Worm (Caenorhabditis elegans): ENCODE measurements around the gene H39E23.2.

The H39E23.2 gene

ce11 chrV:14090309-14090967 is 19.7 kb upstream of the H39E23.2 start, which contains the start of the genes D1086.5 and him-5:
TSS of gene D1086.5 (minus strand) at chrV:14090359.
TSS of gene him-5 (plus strand) at chrV:14090426.
- TF ChIP-seq unc-62 (GFP tag; optimal IDR thresholded peaks at IDR 0.05 in 1 of 2): peak in 1 of 2 experiments; percentile 57
- no peak for TF ChIP-seq unc-62 (tag; optimal IDR thresholded peaks at IDR 0.05)
- no peak for TF ChIP-seq ces-1 (GFP tag; optimal IDR thresholded peaks at IDR 0.05)

- TF ChIP-seq snpc-1.2 (GFP tag; IDR thresholded peaks at IDR 0.05) (peak; percentile 73; the same call in 1 of the 2 replicates), hmg-1.1 (GFP tag; IDR thresholded peaks at IDR 0.05) (0 out of 2 replicates have a peak, but pooled peaks have one; percentile 23), hif-1 (tag; optimal IDR thresholded peaks at IDR 0.05) (no peak), zfp-3 (GFP tag; conservative IDR thresholded peaks at IDR 0.05) (no peak), F10B5.3 (tag; optimal IDR thresholded peaks at IDR 0.05) (peak; percentile 62), hlh-30 (tag; optimal IDR thresholded peaks at IDR 0.05; ENCODE audit: insufficient read depth) (peak; percentile 38), snpc-4 (tag; optimal IDR thresholded peaks at IDR 0.05) (peak; percentile 88), mes-2 (tag; optimal IDR thresholded peaks at IDR 0.05; ENCODE audit: poor library complexity, severe bottlenecking) (peak; percentile 74), lin-1 (GFP tag; IDR thresholded peaks at IDR 0.05) (0 out of 2 replicates have a peak, but pooled peaks have one; percentile 42), hlh-11 (tag; optimal IDR thresholded peaks at IDR 0.05) (peak; percentile 30), nhr-25 (tag; optimal IDR thresholded peaks at IDR 0.05; ENCODE audit: borderline replicate concordance, insufficient read depth) (no peak), ceh-44 (GFP tag; IDR thresholded peaks at IDR 0.05) (no peak), T26A8.4 (GFP tag; IDR thresholded peaks at IDR 0.05) (peak; percentile 62), ZK337.2 (GFP tag; IDR thresholded peaks at IDR 0.05) (no peak), daf-16 (GFP tag; optimal IDR thresholded peaks at IDR 0.05) (peak; percentile 36 to 76), daf-16 (tag; optimal IDR thresholded peaks at IDR 0.05) (peak; percentile 55), rbr-2 (tag; optimal IDR thresholded peaks at IDR 0.05) (peak; percentile 19), arid-1 (GFP tag; conservative IDR thresholded peaks at IDR 0.05) (peak; percentile 57; the same call in 1 of the 2 replicates), T20F7.1 (GFP tag; optimal IDR thresholded peaks at IDR 0.05) (no peak), php-3 (GFP tag; IDR thresholded peaks at IDR 0.05) (0 out of 2 replicates have a peak, but pooled peaks have one; percentile 20), lin-38 (GFP tag; IDR thresholded peaks at IDR 0.05) (peak; percentile 73; the same call in 1 of the 2 replicates), ctbp-1 (GFP tag; IDR thresholded peaks at IDR 0.05) (no peak), Y105C5A.15 (GFP tag; IDR thresholded peaks at IDR 0.05) (no peak), lin-13 (GFP tag; optimal IDR thresholded peaks at IDR 0.05) (peak; percentile 23), daf-19 (GFP tag; conservative IDR thresholded peaks at IDR 0.05) (0 out of 2 replicates have a peak, but pooled peaks have one; percentile 46), F49E8.2 (tag; optimal IDR thresholded peaks at IDR 0.05; ENCODE audit: borderline replicate concordance) (peak; percentile 85), nhr-102 (tag; optimal IDR thresholded peaks at IDR 0.05) (peak; percentile 11), pha-4 (GFP tag; IDR thresholded peaks at IDR 0.05) (0 out of 2 replicates have a peak, but pooled peaks have one; percentile 39), pha-4 (tag; optimal IDR thresholded peaks at IDR 0.05) (no peak), Y48G9A.11 (GFP tag; IDR thresholded peaks at IDR 0.05) (peak; percentile 56; the same call in 1 of the 2 replicates), nhr-28 (tag; optimal IDR thresholded peaks at IDR 0.05) (no peak), lsy-2 (tag; optimal IDR thresholded peaks at IDR 0.05) (peak in 1 of 2 experiments; percentile 37), ama-1 (optimal IDR thresholded peaks at IDR 0.05) (peak; percentile 97), duxl-1 (tag; optimal IDR thresholded peaks at IDR 0.05; ENCODE audit: poor library complexity) (peak; percentile 14)
Observed at ce11 chrV:14092403-14092802, 17.7 kb upstream of the H39E23.2 start, which contains the start of gene D1086.3. TSS of gene D1086.3 (plus strand) at chrV:14092792.

Data from whole organism, L4 larva.